Comparison of ENCODE assay signal across 2 worm cellular contexts in genomic region chrII:10885250-10885649, ce11.
TF ChIP-seq lines count a peak whose summit lies in the region.

No protein-coding gene starts in this region.

TF ChIP-seq in whole organism, L4 larva, 104 proteins besides CTCF, POLR2A, EP300 and RAD21:
- peak; percentile 91 for TF ChIP-seq aha-1 (tag; lab: Kevin White, UChicago)
- no peak for TF ChIP-seq nhr-6 (tag; optimal IDR thresholded peaks at IDR 0.05; lab: Kevin White, UChicago)

TF ChIP-seq in whole organism, young adult, 124 proteins besides CTCF, POLR2A, EP300 and RAD21:
- no peak for TF ChIP-seq B0035.1 (tag; optimal IDR thresholded peaks at IDR 0.05; lab: Kevin White, UChicago)
- 0 out of 2 replicates have a peak, but pooled peaks have one; percentile 12 for TF ChIP-seq madf-6 (GFP tag; IDR thresholded peaks at IDR 0.05; lab: Robert Waterston, UW)
- TF ChIP-seq lsl-1 (GFP tag; optimal IDR thresholded peaks at IDR 0.05; lab: Kevin White, UChicago): peak; percentile 41
- no peak for TF ChIP-seq dpff-1 (tag; optimal IDR thresholded peaks at IDR 0.05; lab: Kevin White, UChicago)
